Worm (Caenorhabditis elegans) whole organism, L4/young adult: ENCODE data around the gene F09C6.14.

Source experiments
- dao-5 ChIP-seq: sonication (generic microtip); optimal IDR thresholded peaks from 2 replicates; lab custom pipeline; 2016; ENCODE audit warnings: missing genotype, missing genetic modification characterization, moderate library complexity, missing compliant biosample characterization
- him-1 ChIP-seq: sonication (generic microtip); optimal IDR thresholded peaks from 2 replicates; lab custom pipeline; 2016; ENCODE audit warnings: missing genotype, missing genetic modification reagents, missing genetic modification characterization, missing compliant biosample characterization

DNA sequence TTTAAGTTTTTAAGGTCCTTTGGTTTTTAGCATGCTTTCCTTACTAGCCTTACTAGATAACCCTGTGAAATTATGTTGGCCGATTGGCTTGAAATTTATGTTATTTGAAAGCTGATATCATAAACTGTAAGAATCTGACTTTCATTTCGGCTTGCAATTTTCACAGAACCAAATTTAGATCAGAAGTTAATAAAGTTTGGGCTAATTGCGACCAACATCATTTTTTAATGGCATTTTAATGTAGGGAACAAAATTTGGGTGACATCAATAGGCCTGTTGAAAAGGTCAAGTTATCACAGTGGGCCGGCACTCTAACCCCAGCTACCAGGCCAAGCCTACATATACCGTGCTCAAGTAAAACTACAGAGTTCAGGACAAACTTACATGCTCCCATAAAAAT lies 49.5 kb upstream of the F09C6.14 start:
- TF ChIP-seq dao-5 (tag; lab: Kevin White, UChicago) (no peak), him-1 (tag; lab: Kevin White, UChicago) (no peak)
